Fruit fly (Drosophila melanogaster) whole organism, embryonic: ENCODE measurements around the gene Syt1.
A peak's percentile ranks its signal among the peaks of the same experiment; 100 is the strongest.

Experiments
- Asciz ChIP-seq: fragments of 200-800 bp; sonication (Bioruptor generic); optimal IDR thresholded peaks from 2 replicates; lab custom pipeline; 2017; ENCODE audit warnings: missing biosample characterization, mild to moderate bottlenecking, missing genetic modification characterization, missing genetic modification reagents
- B-H2 ChIP-seq: fragments of 200-800 bp; sonication (Bioruptor generic); optimal IDR thresholded peaks from 2 replicates; lab custom pipeline; 2018; ENCODE audit warnings: missing biosample characterization, mild to moderate bottlenecking, missing genetic modification characterization
- Bgb ChIP-seq: fragments of 200-800 bp; sonication (Bioruptor generic); IDR thresholded peaks from 2 replicates; pipeline ENCODE4 v1.3.6; 2022; ENCODE audit warnings: missing biosample characterization, missing genetic modification characterization; ENCODE audit not compliant: partially characterized antibody
- Blimp-1 ChIP-seq: fragments of 200-800 bp; sonication (Bioruptor generic); optimal IDR thresholded peaks from 3 replicates; lab custom pipeline; 2018; ENCODE audit warnings: missing biosample characterization, missing genetic modification characterization, mild to moderate bottlenecking, moderate library complexity, missing genetic modification reagents
- CG10147 ChIP-seq: fragments of 200-800 bp; sonication (Bioruptor generic); optimal IDR thresholded peaks from 2 replicates; lab custom pipeline; 2019; ENCODE audit warnings: missing biosample characterization, mild to moderate bottlenecking, missing genetic modification characterization, moderate library complexity
- CG11560 ChIP-seq: fragments of 200-800 bp; sonication (Bioruptor generic); IDR thresholded peaks from 3 replicates; pipeline ENCODE4 v1.3.6; 2022; ENCODE audit warnings: missing biosample characterization, missing genetic modification characterization
- CG13296 ChIP-seq: fragments of 200-800 bp; sonication (Bioruptor generic); optimal IDR thresholded peaks from 3 replicates; lab custom pipeline; 2018; ENCODE audit warnings: missing biosample characterization, mild to moderate bottlenecking, missing genetic modification characterization
- CG13624 ChIP-seq: fragments of 200-800 bp; sonication (Bioruptor generic); optimal IDR thresholded peaks from 2 replicates; lab custom pipeline; 2016; ENCODE audit warnings: missing biosample characterization, missing genetic modification characterization
- CG17385 ChIP-seq: fragments of 200-800 bp; sonication (Bioruptor generic); optimal IDR thresholded peaks from 3 replicates; lab custom pipeline; 2018; ENCODE audit warnings: missing biosample characterization, mild to moderate bottlenecking, missing genetic modification characterization
- CG17829 ChIP-seq: fragments of 200-800 bp; optimal IDR thresholded peaks from 2 replicates; lab custom pipeline; 2019; ENCODE audit warnings: missing biosample characterization, mild to moderate bottlenecking, missing genetic modification characterization, moderate library complexity
- CG17912 ChIP-seq: fragments of 200-800 bp; sonication (Bioruptor generic); optimal IDR thresholded peaks from 2 replicates; lab custom pipeline; 2018; ENCODE audit warnings: missing biosample characterization, mild to moderate bottlenecking, missing genetic modification characterization
- CG2120 ChIP-seq: fragments of 200-800 bp; sonication (Bioruptor generic); optimal IDR thresholded peaks from 3 replicates; lab custom pipeline; 2016; ENCODE audit warnings: missing biosample characterization, missing genetic modification characterization
- CG2889 ChIP-seq: fragments of 200-800 bp; sonication (Bioruptor generic); IDR thresholded peaks from 3 replicates; pipeline ENCODE4 v1.3.6; 2022; ENCODE audit warnings: missing biosample characterization, missing genetic modification characterization
- CG3065 ChIP-seq: fragments of 200-800 bp; sonication (Bioruptor generic); optimal IDR thresholded peaks from 2 replicates; lab custom pipeline; 2016; ENCODE audit warnings: missing biosample characterization, missing genetic modification characterization
- CG31388 ChIP-seq: fragments of 200-800 bp; sonication (Bioruptor generic); optimal IDR thresholded peaks from 2 replicates; lab custom pipeline; 2016; ENCODE audit warnings: missing biosample characterization, missing genetic modification characterization
- CG32767 ChIP-seq: fragments of 200-800 bp; sonication (Bioruptor generic); IDR thresholded peaks from 2 replicates; pipeline ENCODE4 v1.3.6; 2022; ENCODE audit warnings: missing biosample characterization, missing genetic modification characterization
- CG34376 ChIP-seq: fragments of 200-800 bp; sonication (Bioruptor generic); optimal IDR thresholded peaks from 2 replicates; lab custom pipeline; 2018; ENCODE audit warnings: missing biosample characterization, mild to moderate bottlenecking, missing genetic modification characterization
- CG34422 ChIP-seq: fragments of 200-800 bp; sonication (Bioruptor generic); IDR thresholded peaks from 3 replicates; pipeline ENCODE4 v1.3.6; 2022; ENCODE audit warnings: missing biosample characterization, missing genetic modification characterization
- CG4730 ChIP-seq: fragments of 200-800 bp; sonication (Bioruptor generic); IDR thresholded peaks from 2 replicates; pipeline ENCODE4 v1.3.6; 2022; ENCODE audit warnings: missing biosample characterization, missing genetic modification characterization
- CG6175 ChIP-seq: fragments of 200-800 bp; sonication (Bioruptor generic); IDR thresholded peaks from 3 replicates; pipeline ENCODE4 v1.3.6; 2022; ENCODE audit warnings: missing biosample characterization, missing genetic modification characterization
- CG6254 ChIP-seq: fragments of 200-800 bp; sonication (Bioruptor generic); optimal IDR thresholded peaks from 3 replicates; lab custom pipeline; 2017; ENCODE audit warnings: mild to moderate bottlenecking, missing biosample characterization, missing genetic modification reagents, missing genetic modification characterization
- CG9932 ChIP-seq: fragments of 200-800 bp; sonication (Bioruptor generic); IDR thresholded peaks from 2 replicates; pipeline ENCODE4 v1.3.6; 2022; ENCODE audit warnings: missing biosample characterization, missing genetic modification characterization
- Chrac-16 ChIP-seq: fragments of 200-800 bp; sonication (Bioruptor generic); optimal IDR thresholded peaks from 3 replicates; lab custom pipeline; 2016; ENCODE audit warnings: missing biosample characterization, missing genetic modification characterization
- Dref ChIP-seq: fragments of 200-800 bp; sonication (Bioruptor generic); IDR thresholded peaks from 2 replicates; pipeline ENCODE4 v1.3.6; 2022; ENCODE audit warnings: missing biosample characterization, missing genetic modification characterization
- HLH3B ChIP-seq: fragments of 200-800 bp; sonication (Bioruptor generic); IDR thresholded peaks from 2 replicates; pipeline ENCODE4 v1.3.6; 2022; ENCODE audit warnings: missing biosample characterization, missing genetic modification characterization
- Hmx ChIP-seq: fragments of 200-800 bp; sonication (Bioruptor generic); optimal IDR thresholded peaks from 2 replicates; lab custom pipeline; 2016; ENCODE audit warnings: missing biosample characterization, missing genetic modification characterization
- Hr3 ChIP-seq: fragments of 200-800 bp; sonication (Bioruptor generic); optimal IDR thresholded peaks from 3 replicates; lab custom pipeline; 2016; ENCODE audit warnings: missing biosample characterization, missing genetic modification characterization
- Hr51 ChIP-seq, 2 experiments: fragments of 200-800 bp; sonication (Bioruptor generic); optimal IDR thresholded peaks; 2 replicates in 1 of 2; 3 replicates in 1 of 2; lab custom pipeline; 2016 to 2018; ENCODE audit warnings: missing biosample characterization in 2 of 2, missing genetic modification characterization in 2 of 2, mild to moderate bottlenecking in 1 of 2, moderate library complexity in 1 of 2
- MBD-R2 ChIP-seq: fragments of 200-800 bp; sonication (Bioruptor generic); IDR thresholded peaks from 2 replicates; pipeline ENCODE4 v1.3.6; 2022; ENCODE audit warnings: missing biosample characterization, missing genetic modification characterization
- Mrtf ChIP-seq: fragments of 200-800 bp; sonication (Bioruptor generic); IDR thresholded peaks from 3 replicates; pipeline ENCODE4 v1.3.6; 2022; ENCODE audit warnings: missing biosample characterization, missing genetic modification characterization
- NC2α ChIP-seq: fragments of 200-800 bp; sonication (Bioruptor generic); optimal IDR thresholded peaks from 2 replicates; lab custom pipeline; 2016; ENCODE audit warnings: missing biosample characterization, missing genetic modification characterization
- Nf-YA ChIP-seq: fragments of 200-800 bp; sonication (Bioruptor generic); IDR thresholded peaks from 2 replicates; pipeline ENCODE4 v1.3.6; 2022; ENCODE audit warnings: missing biosample characterization, missing genetic modification characterization
- amos ChIP-seq: fragments of 200-800 bp; sonication (Bioruptor generic); IDR thresholded peaks from 2 replicates; pipeline ENCODE4 v1.3.6; 2022; ENCODE audit warnings: missing biosample characterization, missing genetic modification characterization; ENCODE audit not compliant: partially characterized antibody
- ato ChIP-seq: fragments of 200-800 bp; sonication (Bioruptor generic); IDR thresholded peaks from 2 replicates; pipeline ENCODE4 v1.3.6; 2022; ENCODE audit warnings: missing biosample characterization, missing genetic modification characterization; ENCODE audit not compliant: partially characterized antibody
- bsh ChIP-seq, 2 experiments: fragments of 200-800 bp; sonication (Bioruptor generic); optimal IDR thresholded peaks; 2 replicates each; lab custom pipeline; 2017 to 2018; ENCODE audit warnings: mild to moderate bottlenecking in 2 of 2, missing biosample characterization in 2 of 2, missing genetic modification characterization in 2 of 2, moderate library complexity in 1 of 2
- cg ChIP-seq: fragments of 200-800 bp; sonication (Bioruptor generic); optimal IDR thresholded peaks from 3 replicates; lab custom pipeline; 2019; ENCODE audit warnings: missing biosample characterization, mild to moderate bottlenecking, missing genetic modification characterization, moderate library complexity
- crp ChIP-seq, 2 experiments: fragments of 200-800 bp; sonication (Bioruptor generic); optimal IDR thresholded peaks; 2 replicates in 1 of 2; 3 replicates in 1 of 2; lab custom pipeline; 2017; ENCODE audit warnings: missing biosample characterization in 2 of 2, missing genetic modification characterization in 2 of 2, mild to moderate bottlenecking in 1 of 2, moderate library complexity in 1 of 2
- dimm ChIP-seq: fragments of 200-800 bp; sonication (Bioruptor generic); IDR thresholded peaks from 2 replicates; pipeline ENCODE4 v1.3.6; 2022; ENCODE audit warnings: missing biosample characterization, missing genetic modification characterization
- disco-r ChIP-seq: fragments of 200-800 bp; sonication (Bioruptor generic); optimal IDR thresholded peaks from 2 replicates; lab custom pipeline; 2016; ENCODE audit warnings: missing biosample characterization, missing genetic modification characterization
- exex ChIP-seq: fragments of 200-800 bp; sonication (Bioruptor generic); optimal IDR thresholded peaks from 4 replicates; lab custom pipeline; 2018; ENCODE audit warnings: missing biosample characterization, mild to moderate bottlenecking, missing genetic modification characterization, moderate library complexity
- knrl ChIP-seq: fragments of 200-800 bp; sonication (Bioruptor generic); IDR thresholded peaks from 3 replicates; pipeline ENCODE4 v1.3.6; 2022; ENCODE audit warnings: missing biosample characterization, missing genetic modification characterization; ENCODE audit not compliant: partially characterized antibody
- lilli ChIP-seq: fragments of 200-800 bp; sonication (Bioruptor generic); optimal IDR thresholded peaks from 3 replicates; lab custom pipeline; 2016; ENCODE audit warnings: missing biosample characterization, missing genetic modification characterization
- nom ChIP-seq: fragments of 200-800 bp; sonication (Bioruptor generic); optimal IDR thresholded peaks from 2 replicates; lab custom pipeline; 2017; ENCODE audit warnings: missing biosample characterization, missing genetic modification characterization, mild to moderate bottlenecking, moderate library complexity, missing genetic modification reagents
- phol ChIP-seq: fragments of 200-800 bp; sonication (Bioruptor generic); optimal IDR thresholded peaks from 3 replicates; lab custom pipeline; 2018; ENCODE audit warnings: missing biosample characterization, mild to moderate bottlenecking, missing genetic modification characterization, moderate library complexity
- pzg ChIP-seq: fragments of 200-800 bp; sonication (Bioruptor generic); optimal IDR thresholded peaks from 3 replicates; lab custom pipeline; 2018; ENCODE audit warnings: missing biosample characterization, mild to moderate bottlenecking, missing genetic modification characterization, moderate library complexity
- scrt ChIP-seq: fragments of 200-800 bp; sonication (Bioruptor generic); optimal IDR thresholded peaks from 2 replicates; lab custom pipeline; 2018; ENCODE audit warnings: missing biosample characterization, mild to moderate bottlenecking, missing genetic modification characterization, moderate library complexity
- sens ChIP-seq: fragments of 200-800 bp; sonication (Bioruptor generic); peaks from one replicate; lab custom pipeline; 2016; ENCODE audit warnings: missing biosample characterization, missing genetic modification characterization
- stwl ChIP-seq: fragments of 200-800 bp; sonication (Bioruptor generic); optimal IDR thresholded peaks from 3 replicates; lab custom pipeline; 2018; ENCODE audit warnings: missing biosample characterization, mild to moderate bottlenecking, missing genetic modification characterization, moderate library complexity
- sug ChIP-seq: fragments of 200-800 bp; optimal IDR thresholded peaks from 2 replicates; lab custom pipeline; 2019; ENCODE audit warnings: missing biosample characterization, mild to moderate bottlenecking, missing genetic modification characterization, moderate library complexity
- usp ChIP-seq: fragments of >200 bp; optimal IDR thresholded peaks from 2 replicates; lab custom pipeline; 2017; ENCODE audit warnings: missing biosample characterization, missing genetic modification characterization

The Syt1 gene

dm6 chr2L:2767627-2768026 is 32.2 kb downstream of the Syt1 start, which contains the start of the genes Taf10b and Taf10 (continued):
- TF ChIP-seq dimm (GFP tag; lab: Robert Waterston, UW) (no peak), CG13624 (GFP tag; lab: Kevin White, UChicago) (peak; percentile 21), CG11560 (tag; lab: Robert Waterston, UW) (peak; percentile 57; the same call in 2 of the 3 replicates), bsh (GFP tag; optimal IDR thresholded peaks at IDR 0.05; lab: Kevin White, UChicago) (peak in 1 of 2 experiments; percentile 3), B-H2 (peak; percentile 19), CG3065 (GFP tag; lab: Kevin White, UChicago) (no peak), CG10147 (GFP tag; lab: Kevin White, UChicago) (peak; percentile 15), CG6254 (GFP tag; lab: Kevin White, UChicago) (no peak), CG13296 (GFP tag; lab: Kevin White, UChicago) (peak; percentile 41), Nf-YA (GFP tag; lab: Robert Waterston, UW) (no peak), MBD-R2 (GFP tag; lab: Robert Waterston, UW) (peak; percentile 91), ato (GFP tag; lab: Robert Waterston, UW) (peak; percentile 80), crp (GFP tag; optimal IDR thresholded peaks at IDR 0.05; lab: Kevin White, UChicago) (peak in 1 of 2 experiments; percentile 75), CG31388 (no peak), cg (peak; percentile 73), nom (no peak), phol (tag; lab: Kevin White, UChicago) (peak; percentile 1), Bgb (GFP tag; lab: Robert Waterston, UW) (peak; percentile 82), Hr3 (GFP tag; lab: Kevin White, UChicago) (no peak), Hr51 (GFP tag; optimal IDR thresholded peaks at IDR 0.05; lab: Kevin White, UChicago) (peak in 1 of 2 experiments; percentile 0), CG6175 (GFP tag; lab: Robert Waterston, UW) (no peak), amos (GFP tag; lab: Robert Waterston, UW) (peak; percentile 81), CG2120 (GFP tag; lab: Kevin White, UChicago) (peak; percentile 10), CG34422 (peak; percentile 56; the same call in 2 of the 3 replicates), HLH3B (0 out of 2 replicates have a peak, but pooled peaks have one; percentile 24), sug (tag; lab: Kevin White, UChicago) (peak; percentile 33), CG34376 (GFP tag; lab: Kevin White, UChicago) (peak; percentile 76), scrt (GFP tag; lab: Kevin White, UChicago) (no peak), CG17829 (tag; lab: Kevin White, UChicago) (peak; percentile 24), Chrac-16 (GFP tag; lab: Kevin White, UChicago) (no peak), Blimp-1 (GFP tag; lab: Kevin White, UChicago) (no peak), Dref (GFP tag; lab: Robert Waterston, UW) (peak; percentile 97), CG17385 (peak; percentile 4), disco-r (GFP tag; lab: Kevin White, UChicago) (no peak), CG17912 (GFP tag; lab: Kevin White, UChicago) (no peak), pzg (GFP tag; lab: Kevin White, UChicago) (peak; percentile 76), Asciz (no peak), stwl (peak; percentile 77), Mrtf (GFP tag; lab: Robert Waterston, UW) (no peak), CG2889 (GFP tag; lab: Robert Waterston, UW) (no peak), NC2α (GFP tag; lab: Kevin White, UChicago) (no peak), knrl (GFP tag; lab: Robert Waterston, UW) (peak; percentile 61; the same call in 2 of the 3 replicates), CG4730 (no peak), exex (tag; lab: Kevin White, UChicago) (peak; percentile 48), usp (GFP tag; lab: Kevin White, UChicago) (no peak), CG32767 (GFP tag; lab: Robert Waterston, UW) (0 out of 2 replicates have a peak, but pooled peaks have one; percentile 48), sens (GFP tag; lab: Kevin White, UChicago) (peak; percentile 40), lilli (GFP tag; lab: Kevin White, UChicago) (peak; percentile 16), CG9932 (GFP tag; lab: Robert Waterston, UW) (peak; percentile 41; the same call in 1 of the 2 replicates), Hmx (GFP tag; lab: Kevin White, UChicago) (no peak)
